Worm (Caenorhabditis elegans) whole organism, mixed stage, embryonic: ENCODE measurements around the gene F32D8.15.

ENCODE experiments used
- M03D4.4 ChIP-seq: sonication (generic microtip); optimal IDR thresholded peaks from 2 replicates; lab custom pipeline; 2017; ENCODE audit warnings: mild to moderate bottlenecking, missing genetic modification characterization, missing compliant biosample characterization
- bed-3 ChIP-seq: fragments of 200-800 bp; sonication (Bioruptor generic); optimal IDR thresholded peaks from 3 replicates; lab custom pipeline; 2018; ENCODE audit warnings: mild to moderate bottlenecking, missing genetic modification characterization, moderate library complexity, missing compliant biosample characterization
- blmp-1 ChIP-seq: fragments of 150-350 bp; optimal IDR thresholded peaks from 2 replicates; lab custom pipeline; 2014; ENCODE audit warnings: missing biosample characterization, missing genetic modification characterization
- ceh-39 ChIP-seq: fragments of 150-350 bp; optimal IDR thresholded peaks from 2 replicates; lab custom pipeline; 2014; ENCODE audit warnings: missing biosample characterization, missing genetic modification characterization
- ceh-43 ChIP-seq: fragments of 200-800 bp; sonication (Bioruptor generic); optimal IDR thresholded peaks from 2 replicates; lab custom pipeline; 2018; ENCODE audit warnings: mild to moderate bottlenecking, missing genetic modification characterization, moderate library complexity, missing compliant biosample characterization
- ces-1 ChIP-seq: fragments of 150-350 bp; optimal IDR thresholded peaks from 2 replicates; lab custom pipeline; 2014; ENCODE audit warnings: missing biosample characterization, missing genetic modification reagents, missing genetic modification characterization
- cnd-1 ChIP-seq: fragments of 200-800 bp; sonication (Bioruptor generic); optimal IDR thresholded peaks from 2 replicates; lab custom pipeline; 2018; ENCODE audit warnings: mild to moderate bottlenecking, missing genetic modification characterization, missing compliant biosample characterization
- drap-1 ChIP-seq: fragments of 200-800 bp; sonication (Bioruptor generic); optimal IDR thresholded peaks from 3 replicates; lab custom pipeline; 2018; ENCODE audit warnings: mild to moderate bottlenecking, missing genetic modification characterization, missing compliant biosample characterization
- elt-1 ChIP-seq: sonication (generic microtip); optimal IDR thresholded peaks from 2 replicates; lab custom pipeline; 2017; ENCODE audit warnings: missing genetic modification characterization, mild to moderate bottlenecking, missing compliant biosample characterization, antibody characterized with exemption, moderate library complexity, borderline replicate concordance; ENCODE audit not compliant: insufficient read depth
- elt-3 ChIP-seq: fragments of 150-350 bp; optimal IDR thresholded peaks from 2 replicates; lab custom pipeline; 2014; ENCODE audit warnings: missing biosample characterization, missing genetic modification characterization
- ham-2 ChIP-seq: fragments of 200-800 bp; sonication (Bioruptor generic); optimal IDR thresholded peaks from 2 replicates; lab custom pipeline; 2018; ENCODE audit warnings: mild to moderate bottlenecking, missing genetic modification characterization, missing compliant biosample characterization
- hlh-1 ChIP-seq: fragments of 150-350 bp; optimal IDR thresholded peaks from 2 replicates; lab custom pipeline; 2014; ENCODE audit warnings: missing biosample characterization, missing genetic modification reagents, missing genetic modification characterization
- lin-13 ChIP-seq: fragments of 150-350 bp; optimal IDR thresholded peaks from 2 replicates; lab custom pipeline; 2014; ENCODE audit warnings: missing biosample characterization, missing genetic modification characterization
- lin-32 ChIP-seq: fragments of 200-800 bp; sonication (Bioruptor generic); optimal IDR thresholded peaks from 2 replicates; lab custom pipeline; 2018; ENCODE audit warnings: mild to moderate bottlenecking, missing genetic modification characterization, missing compliant biosample characterization
- lsy-2 ChIP-seq: fragments of 150-350 bp; optimal IDR thresholded peaks from 2 replicates; lab custom pipeline; 2014; ENCODE audit warnings: missing biosample characterization, missing genetic modification characterization
- mab-5 ChIP-seq: fragments of 150-350 bp; optimal IDR thresholded peaks from 2 replicates; lab custom pipeline; 2014; ENCODE audit warnings: missing biosample characterization, missing genetic modification characterization
- mep-1 ChIP-seq: fragments of 150-350 bp; optimal IDR thresholded peaks from 2 replicates; lab custom pipeline; 2017; ENCODE audit warnings: missing biosample characterization, missing genetic modification reagents, missing genetic modification characterization, inconsistent platforms
- mls-2 ChIP-seq: sonication (generic microtip); optimal IDR thresholded peaks from 2 replicates; lab custom pipeline; 2016; ENCODE audit warnings: mild to moderate bottlenecking, missing genetic modification characterization, moderate library complexity, missing compliant biosample characterization
- nhr-12 ChIP-seq: fragments of 150-350 bp; optimal IDR thresholded peaks from 2 replicates; lab custom pipeline; 2014; ENCODE audit warnings: missing biosample characterization, missing genetic modification characterization
- nhr-2 ChIP-seq: fragments of 150-350 bp; optimal IDR thresholded peaks from 2 replicates; lab custom pipeline; 2014; ENCODE audit warnings: missing biosample characterization, missing genetic modification characterization
- nhr-237 ChIP-seq: fragments of 150-350 bp; optimal IDR thresholded peaks from 2 replicates; lab custom pipeline; 2014; ENCODE audit warnings: missing biosample characterization, missing genetic modification characterization
- nhr-28 ChIP-seq: fragments of 150-350 bp; optimal IDR thresholded peaks from 2 replicates; lab custom pipeline; 2014; ENCODE audit warnings: missing biosample characterization, missing genetic modification characterization
- nhr-76 ChIP-seq: sonication (generic microtip); optimal IDR thresholded peaks from 2 replicates; lab custom pipeline; 2017; ENCODE audit warnings: missing biosample characterization, missing genetic modification characterization
- pha-4 ChIP-seq: fragments of 150-350 bp; optimal IDR thresholded peaks from 2 replicates; lab custom pipeline; 2018; ENCODE audit warnings: missing biosample characterization, missing genetic modification reagents, missing genetic modification characterization
- sem-2 ChIP-seq: fragments of 200-800 bp; sonication (Bioruptor generic); optimal IDR thresholded peaks from 2 replicates; lab custom pipeline; 2018; ENCODE audit warnings: mild to moderate bottlenecking, missing genetic modification characterization, missing compliant biosample characterization
- sptf-1 ChIP-seq: sonication (generic microtip); optimal IDR thresholded peaks from 2 replicates; lab custom pipeline; 2017; ENCODE audit warnings: mild to moderate bottlenecking, missing genetic modification characterization, moderate library complexity, missing compliant biosample characterization
- tbx-8 ChIP-seq: fragments of 200-800 bp; sonication (Bioruptor generic); optimal IDR thresholded peaks from 2 replicates; lab custom pipeline; 2018; ENCODE audit warnings: mild to moderate bottlenecking, missing genetic modification characterization, moderate library complexity, missing compliant biosample characterization
- unc-120 ChIP-seq: sonication (generic microtip); optimal IDR thresholded peaks from 2 replicates; lab custom pipeline; 2017; ENCODE audit warnings: missing genetic modification characterization, missing compliant biosample characterization; ENCODE audit not compliant: poor library complexity, severe bottlenecking
- unc-39 ChIP-seq: fragments of 150-350 bp; optimal IDR thresholded peaks from 2 replicates; lab custom pipeline; 2014; ENCODE audit warnings: missing biosample characterization, missing genetic modification characterization
- unc-62 ChIP-seq: fragments of 150-350 bp; optimal IDR thresholded peaks from 2 replicates; lab custom pipeline; 2014; ENCODE audit warnings: missing biosample characterization, missing genetic modification reagents, missing genetic modification characterization
- zip-8 ChIP-seq: fragments of 150-350 bp; optimal IDR thresholded peaks from 2 replicates; lab custom pipeline; 2014; ENCODE audit warnings: missing biosample characterization, missing genetic modification characterization
- ztf-11 ChIP-seq: fragments of 150-350 bp; optimal IDR thresholded peaks from 2 replicates; lab custom pipeline; 2014; ENCODE audit warnings: missing biosample characterization, missing genetic modification characterization

The F32D8.15 gene

ce11 chrV:10889036-10889435, 14.8 kb upstream of the F32D8.15 start, which contains the start of gene F32D8.11:
Gene F32D8.11, minus strand, starts transcription at chrV:10889136.
- TF ChIP-seq ces-1 (GFP tag; lab: Kevin White, UChicago): no peak
- no peak for TF ChIP-seq mab-5 (tag; lab: Kevin White, UChicago)
- no peak for TF ChIP-seq tbx-8 (GFP tag; lab: Kevin White, UChicago)
- no peak for TF ChIP-seq nhr-2 (tag; lab: Kevin White, UChicago)
- TF ChIP-seq, all 35 proteins: peak for 0

ce11 chrV:10889774-10890173, 14.1 kb upstream of the F32D8.15 start:
- TF ChIP-seq cnd-1 (tag; lab: Kevin White, UChicago): no peak
- no peak for TF ChIP-seq ztf-11
- TF ChIP-seq blmp-1 (tag; lab: Kevin White, UChicago): no peak
- TF ChIP-seq zip-8 (tag; lab: Kevin White, UChicago): no peak
- TF ChIP-seq lin-32 (GFP tag; lab: Kevin White, UChicago): no peak
- no peak for TF ChIP-seq ceh-39 (tag; lab: Kevin White, UChicago)
- TF ChIP-seq mep-1 (tag; lab: Kevin White, UChicago): no peak
- TF ChIP-seq ham-2: no peak
- TF ChIP-seq unc-39 (tag; lab: Kevin White, UChicago): no peak
- no peak for TF ChIP-seq ces-1 (GFP tag; lab: Kevin White, UChicago)
- no peak for TF ChIP-seq sem-2 (GFP tag; lab: Kevin White, UChicago)
- no peak for TF ChIP-seq pha-4
- TF ChIP-seq nhr-2 (tag; lab: Kevin White, UChicago): no peak
- TF ChIP-seq drap-1 (GFP tag; lab: Kevin White, UChicago): no peak
- TF ChIP-seq lin-13 (tag; lab: Kevin White, UChicago): no peak
- no peak for TF ChIP-seq hlh-1
- no peak for TF ChIP-seq ceh-43 (GFP tag; lab: Kevin White, UChicago)
- TF ChIP-seq, all 35 proteins: peak for 0

ce11 chrV:10890980-10891379, 12.9 kb upstream of the F32D8.15 start, which contains the start of gene F32D8.12:
Gene F32D8.12, minus strand, starts transcription at chrV:10891027.
- TF ChIP-seq M03D4.4 (tag; lab: Kevin White, UChicago) (no peak), nhr-2 (tag; lab: Kevin White, UChicago) (no peak), nhr-28 (no peak), nhr-76 (tag; lab: Kevin White, UChicago) (no peak), tbx-8 (GFP tag; lab: Kevin White, UChicago) (no peak), mep-1 (tag; lab: Kevin White, UChicago) (no peak), bed-3 (GFP tag; lab: Kevin White, UChicago) (no peak), elt-1 (tag; lab: Kevin White, UChicago) (no peak), ceh-43 (GFP tag; lab: Kevin White, UChicago) (no peak), blmp-1 (tag; lab: Kevin White, UChicago) (no peak), mab-5 (tag; lab: Kevin White, UChicago) (no peak), lin-13 (tag; lab: Kevin White, UChicago) (no peak), ceh-39 (tag; lab: Kevin White, UChicago) (no peak), unc-39 (tag; lab: Kevin White, UChicago) (no peak), elt-3 (no peak), cnd-1 (tag; lab: Kevin White, UChicago) (no peak)

DNA sequence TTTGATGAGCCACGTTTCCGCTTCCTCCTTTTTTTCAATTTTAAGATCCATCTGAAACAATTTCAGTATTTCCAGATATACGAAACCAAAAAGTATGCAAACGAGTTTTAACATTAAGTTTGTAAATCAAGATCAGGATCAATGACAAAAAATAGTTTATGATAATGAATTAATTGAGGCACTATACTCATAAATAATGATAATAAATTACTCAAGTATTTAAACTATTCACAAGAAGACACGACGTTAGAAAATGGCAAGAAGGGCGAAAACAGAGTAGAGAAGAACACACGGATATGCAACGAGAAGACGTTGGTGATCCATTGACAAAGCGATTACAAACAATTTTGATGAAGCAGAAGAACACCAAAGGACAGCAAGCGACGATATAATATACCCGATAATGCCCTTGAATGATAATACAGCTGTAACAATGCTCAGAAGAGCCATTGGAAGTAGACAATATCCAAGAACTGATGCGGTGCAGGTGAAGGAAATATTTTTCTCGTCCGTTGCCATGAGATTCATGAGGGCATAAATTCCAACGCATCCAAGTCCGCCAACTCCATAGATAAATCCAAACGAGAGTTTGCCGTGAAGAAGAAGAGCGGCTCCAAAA, 10.2 kb upstream of the F32D8.15 start, which contains the start of gene F32D8.4:
TSS of gene F32D8.4 (minus strand) at position 51 of the 619 bp plus-strand sequence.
- TF ChIP-seq nhr-2 (tag; lab: Kevin White, UChicago) (no peak), nhr-12 (no peak), mls-2 (tag; lab: Kevin White, UChicago) (no peak)

DNA sequence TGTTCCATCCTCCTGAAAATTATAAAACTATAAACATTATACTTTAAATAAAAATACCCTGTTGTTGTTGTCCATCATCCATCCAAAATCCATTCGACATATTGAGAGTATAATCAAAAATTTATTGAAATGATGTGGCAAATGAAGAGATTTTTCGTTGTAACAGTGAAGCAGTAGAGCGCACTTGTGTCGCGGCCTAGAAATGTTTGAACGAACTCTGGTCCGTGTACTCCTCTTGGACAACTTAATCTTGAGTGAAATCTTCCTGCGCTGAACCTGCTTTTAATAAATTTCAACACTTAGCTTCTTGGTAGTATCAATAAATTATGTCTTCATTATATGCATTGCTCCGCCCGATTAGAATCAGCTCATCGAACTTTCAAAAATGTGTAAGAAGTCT, 9.2 kb upstream of the F32D8.15 start, which contains the start of the genes F32D8.14 and F32D8.5:
TSS of gene F32D8.14 (minus strand) at position 188 of the 400 bp plus-strand sequence.
TSS of gene F32D8.5 (plus strand) at position 200 of the 400 bp plus-strand sequence.
- no peak for TF ChIP-seq drap-1 (GFP tag; lab: Kevin White, UChicago)
- TF ChIP-seq lin-13 (tag; lab: Kevin White, UChicago): peak; percentile 19
- TF ChIP-seq ceh-43 (GFP tag; lab: Kevin White, UChicago): no peak
- no peak for TF ChIP-seq bed-3 (GFP tag; lab: Kevin White, UChicago)
- no peak for TF ChIP-seq nhr-2 (tag; lab: Kevin White, UChicago)
- TF ChIP-seq pha-4: peak; percentile 76
- peak; percentile 2 for TF ChIP-seq ceh-39 (tag; lab: Kevin White, UChicago)
- no peak for TF ChIP-seq elt-3
- TF ChIP-seq zip-8 (tag; lab: Kevin White, UChicago): no peak
- peak; percentile 69 for TF ChIP-seq nhr-237 (tag; lab: Kevin White, UChicago)
- TF ChIP-seq unc-120: no peak
- no peak for TF ChIP-seq ztf-11
- TF ChIP-seq M03D4.4 (tag; lab: Kevin White, UChicago): no peak
- no peak for TF ChIP-seq mab-5 (tag; lab: Kevin White, UChicago)
- TF ChIP-seq mep-1 (tag; lab: Kevin White, UChicago): peak; percentile 60
- no peak for TF ChIP-seq tbx-8 (GFP tag; lab: Kevin White, UChicago)
- TF ChIP-seq ces-1 (GFP tag; lab: Kevin White, UChicago): peak; percentile 65
- peak; percentile 47 for TF ChIP-seq sptf-1 (tag; lab: Kevin White, UChicago)
- no peak for TF ChIP-seq mls-2 (tag; lab: Kevin White, UChicago)
- no peak for TF ChIP-seq lin-32 (GFP tag; lab: Kevin White, UChicago)
- no peak for TF ChIP-seq unc-39 (tag; lab: Kevin White, UChicago)
- TF ChIP-seq nhr-12: no peak
- TF ChIP-seq nhr-76 (tag; lab: Kevin White, UChicago): no peak
- TF ChIP-seq unc-62 (GFP tag; lab: Kevin White, UChicago): peak; percentile 47
- TF ChIP-seq elt-1 (tag; lab: Kevin White, UChicago): peak; percentile 37
- peak; percentile 7 for TF ChIP-seq cnd-1 (tag; lab: Kevin White, UChicago)
- TF ChIP-seq lsy-2 (tag; lab: Kevin White, UChicago): peak; percentile 53
